Worm (Caenorhabditis elegans) whole organism, L1 larva: Measurements from ENCODE around the gene smk-1.
A peak's percentile ranks its signal among the peaks of the same experiment; 100 is the strongest.

ENCODE experiments used
- C16A3.4 ChIP-seq: fragments of 150-350 bp; optimal IDR thresholded peaks from 2 replicates; lab custom pipeline; 2014; ENCODE audit warnings: missing biosample characterization, missing genetic modification characterization
- F16B12.6 ChIP-seq: fragments of 150-350 bp; optimal IDR thresholded peaks from 2 replicates; lab custom pipeline; 2014; ENCODE audit warnings: missing biosample characterization, missing genetic modification characterization
- ama-1 ChIP-seq: fragments of 150-350 bp; optimal IDR thresholded peaks from 2 replicates; lab custom pipeline; 2014
- blmp-1 ChIP-seq: fragments of 150-350 bp; optimal IDR thresholded peaks from 2 replicates; lab custom pipeline; 2014; ENCODE audit warnings: missing biosample characterization, missing genetic modification characterization
- ceh-82 ChIP-seq, 3 experiments: fragments of 150-350 bp in 1 of 3; sonication (generic microtip) in 2 of 3; optimal IDR thresholded peaks; 2 replicates each; lab custom pipeline; 2014 to 2017; ENCODE audit warnings: missing biosample characterization in 3 of 3, missing genetic modification characterization in 3 of 3
- dsc-1 ChIP-seq: sonication (generic microtip); optimal IDR thresholded peaks from 2 replicates; lab custom pipeline; 2016; ENCODE audit warnings: mild to moderate bottlenecking, missing genetic modification characterization, missing compliant biosample characterization
- efl-1 ChIP-seq, 4 experiments: fragments of 150-350 bp; optimal IDR thresholded peaks in 3 of 4; peaks in 1 of 4; 1 replicate in 1 of 4; 2 replicates in 3 of 4; lab custom pipeline; 2014; ENCODE audit warnings: missing biosample characterization in 2 of 4, missing genetic modification characterization in 2 of 4, missing genetic modification reagents in 2 of 4
- egl-13 ChIP-seq: sonication (generic microtip); optimal IDR thresholded peaks from 2 replicates; lab custom pipeline; 2016; ENCODE audit warnings: missing genotype, missing genetic modification reagents, missing genetic modification characterization, missing compliant biosample characterization
- elt-2 ChIP-seq: sonication (generic microtip); optimal IDR thresholded peaks from 2 replicates; lab custom pipeline; 2016; ENCODE audit warnings: missing genetic modification characterization, mild to moderate bottlenecking, inconsistent platforms, missing compliant biosample characterization, missing genetic modification reagents
- elt-3 ChIP-seq, 6 experiments: fragments of 150-350 bp in 1 of 6; sonication (generic microtip); optimal IDR thresholded peaks; 2 replicates each; lab custom pipeline; 2017 to 2018; ENCODE audit warnings: missing biosample characterization in 6 of 6, missing genetic modification characterization in 6 of 6, inconsistent platforms in 1 of 6
- fkh-8 ChIP-seq: sonication (generic microtip); optimal IDR thresholded peaks from 2 replicates; lab custom pipeline; 2016; ENCODE audit warnings: mild to moderate bottlenecking, missing genetic modification characterization, missing compliant biosample characterization
- fos-1 ChIP-seq: fragments of 150-350 bp; optimal IDR thresholded peaks from 2 replicates; lab custom pipeline; 2014; ENCODE audit warnings: missing biosample characterization, missing genetic modification characterization
- grh-1 ChIP-seq: fragments of 200-800 bp; sonication (Bioruptor generic); IDR thresholded peaks from 2 replicates; pipeline ENCODE4 v1.3.6; 2022; ENCODE audit warnings: missing genetic modification reagents, missing genetic modification characterization, missing compliant biosample characterization
- hpl-2 ChIP-seq: fragments of 150-350 bp; optimal IDR thresholded peaks from 2 replicates; lab custom pipeline; 2014; ENCODE audit warnings: missing biosample characterization, missing genetic modification reagents, missing genetic modification characterization
- irx-1 ChIP-seq: sonication (generic microtip); optimal IDR thresholded peaks from 2 replicates; lab custom pipeline; 2016; ENCODE audit warnings: missing genetic modification characterization, missing compliant biosample characterization
- isw-1 ChIP-seq: fragments of 200-800 bp; sonication (Bioruptor generic); IDR thresholded peaks from 2 replicates; pipeline ENCODE4 v1.3.6; 2022; ENCODE audit warnings: missing genetic modification characterization, missing compliant biosample characterization
- lin-14 ChIP-seq: fragments of 200-800 bp; sonication (Bioruptor generic); optimal IDR thresholded peaks from 2 replicates; lab custom pipeline; 2018; ENCODE audit warnings: mild to moderate bottlenecking, missing genetic modification characterization, moderate library complexity, missing compliant biosample characterization
- lin-35 ChIP-seq, 2 experiments: fragments of 150-350 bp; optimal IDR thresholded peaks; 2 replicates each; lab custom pipeline; 2014; ENCODE audit warnings: missing biosample characterization in 2 of 2, missing genetic modification characterization in 2 of 2, missing genetic modification reagents in 2 of 2
- lin-39 ChIP-seq: fragments of 150-350 bp; optimal IDR thresholded peaks from 2 replicates; lab custom pipeline; 2014; ENCODE audit warnings: missing biosample characterization, missing genetic modification reagents, missing genetic modification characterization
- lir-3 ChIP-seq: sonication (generic microtip); optimal IDR thresholded peaks from 2 replicates; lab custom pipeline; 2016; ENCODE audit warnings: mild to moderate bottlenecking, missing genetic modification characterization, moderate library complexity, missing compliant biosample characterization; ENCODE audit not compliant: poor library complexity
- lsy-2 ChIP-seq, 2 experiments: fragments of 150-350 bp; optimal IDR thresholded peaks; 2 replicates each; lab custom pipeline; 2014; ENCODE audit warnings: missing biosample characterization in 2 of 2, missing genetic modification characterization in 2 of 2
- mab-9 ChIP-seq: fragments of 200-800 bp; sonication (Bioruptor generic); IDR thresholded peaks from 2 replicates; pipeline ENCODE4 v1.3.6; 2022; ENCODE audit warnings: missing genetic modification reagents, missing genetic modification characterization, missing compliant biosample characterization
- mdl-1 ChIP-seq, 2 experiments: fragments of 150-350 bp; optimal IDR thresholded peaks; 2 replicates each; lab custom pipeline; 2014 to 2017; ENCODE audit warnings: missing biosample characterization in 2 of 2, missing genetic modification characterization in 2 of 2, inconsistent platforms in 1 of 2
- mep-1 ChIP-seq: fragments of 150-350 bp; optimal IDR thresholded peaks from 2 replicates; lab custom pipeline; 2014; ENCODE audit warnings: missing biosample characterization, missing genetic modification characterization
- nhr-12 ChIP-seq: sonication (generic microtip); optimal IDR thresholded peaks from 2 replicates; lab custom pipeline; 2017; ENCODE audit warnings: missing biosample characterization, missing genetic modification characterization
- nhr-19 ChIP-seq: fragments of 200-800 bp; sonication (Bioruptor generic); conservative IDR thresholded peaks from 2 replicates; pipeline ENCODE4 v1.3.6; 2022; ENCODE audit warnings: missing genetic modification characterization, missing compliant biosample characterization
- nhr-47 ChIP-seq: sonication (generic microtip); optimal IDR thresholded peaks from 2 replicates; lab custom pipeline; 2016; ENCODE audit warnings: mild to moderate bottlenecking, missing genetic modification characterization, moderate library complexity, missing compliant biosample characterization
- nhr-85 ChIP-seq: sonication (generic microtip); peaks from one replicate; lab custom pipeline; 2016; ENCODE audit warnings: missing genetic modification characterization, inconsistent platforms, missing compliant biosample characterization
- nhr-90 ChIP-seq: sonication (generic microtip); optimal IDR thresholded peaks from 2 replicates; lab custom pipeline; 2016; ENCODE audit warnings: mild to moderate bottlenecking, missing genetic modification characterization, missing compliant biosample characterization; ENCODE audit not compliant: poor library complexity
- rnt-1 ChIP-seq: sonication (generic microtip); optimal IDR thresholded peaks from 2 replicates; lab custom pipeline; 2016; ENCODE audit warnings: mild to moderate bottlenecking, missing genetic modification characterization, moderate library complexity, missing compliant biosample characterization
- skn-1 ChIP-seq: fragments of 150-350 bp; optimal IDR thresholded peaks from 2 replicates; lab custom pipeline; 2014; ENCODE audit warnings: missing biosample characterization, missing genetic modification characterization
- snpc-4 ChIP-seq: fragments of 150-350 bp; optimal IDR thresholded peaks from 2 replicates; lab custom pipeline; 2014; ENCODE audit warnings: missing biosample characterization, missing genetic modification characterization
- snu-23 ChIP-seq: sonication (generic microtip); optimal IDR thresholded peaks from 2 replicates; lab custom pipeline; 2016; ENCODE audit warnings: missing genetic modification characterization, missing compliant biosample characterization
- sox-4 ChIP-seq: sonication (generic microtip); optimal IDR thresholded peaks from 2 replicates; lab custom pipeline; 2016; ENCODE audit warnings: missing genetic modification characterization, missing compliant biosample characterization
- sptf-1 ChIP-seq: fragments of 150-350 bp; optimal IDR thresholded peaks from 2 replicates; lab custom pipeline; 2014; ENCODE audit warnings: missing biosample characterization, missing genetic modification characterization
- swsn-7 ChIP-seq: sonication (generic microtip); optimal IDR thresholded peaks from 2 replicates; lab custom pipeline; 2016; ENCODE audit warnings: missing genetic modification characterization, missing compliant biosample characterization
- tbx-2 ChIP-seq: sonication (generic microtip); optimal IDR thresholded peaks from 2 replicates; lab custom pipeline; 2016; ENCODE audit warnings: missing genetic modification characterization, missing compliant biosample characterization
- unc-130 ChIP-seq: fragments of 150-350 bp; optimal IDR thresholded peaks from 2 replicates; lab custom pipeline; 2017; ENCODE audit warnings: missing biosample characterization, missing genetic modification characterization, inconsistent platforms
- unc-30 ChIP-seq: sonication (generic microtip); optimal IDR thresholded peaks from 2 replicates; lab custom pipeline; 2017; ENCODE audit warnings: missing biosample characterization, missing genetic modification characterization
- unc-62 ChIP-seq: fragments of 150-350 bp; optimal IDR thresholded peaks from 2 replicates; lab custom pipeline; 2014; ENCODE audit warnings: missing biosample characterization, missing genetic modification reagents, missing genetic modification characterization
- unc-98 ChIP-seq: fragments of 200-800 bp; sonication (Bioruptor generic); IDR thresholded peaks from 2 replicates; pipeline ENCODE4 v1.3.6; 2022; ENCODE audit warnings: missing genetic modification characterization, missing compliant biosample characterization
- vab-15 ChIP-seq: sonication (generic microtip); optimal IDR thresholded peaks from 2 replicates; lab custom pipeline; 2017; ENCODE audit warnings: missing genotype, mild to moderate bottlenecking, missing genetic modification characterization, missing compliant biosample characterization
- xbp-1 ChIP-seq: sonication (generic microtip); optimal IDR thresholded peaks from 2 replicates; lab custom pipeline; 2016; ENCODE audit warnings: missing genetic modification characterization, missing compliant biosample characterization
- zag-1 ChIP-seq: fragments of 150-350 bp; optimal IDR thresholded peaks from 2 replicates; lab custom pipeline; 2014; ENCODE audit warnings: missing biosample characterization, missing genetic modification characterization
- zip-4 ChIP-seq: fragments of 200-800 bp; sonication (Bioruptor generic); optimal IDR thresholded peaks from 2 replicates; lab custom pipeline; 2018; ENCODE audit warnings: mild to moderate bottlenecking, missing genetic modification characterization, moderate library complexity, missing compliant biosample characterization
- ztf-11 ChIP-seq, 2 experiments: sonication (generic microtip); optimal IDR thresholded peaks; 2 replicates each; lab custom pipeline; 2016 to 2017; ENCODE audit warnings: missing genetic modification characterization in 2 of 2, missing biosample characterization in 1 of 2, missing compliant biosample characterization in 1 of 2
- ztf-4 ChIP-seq: fragments of 150-350 bp; optimal IDR thresholded peaks from 2 replicates; lab custom pipeline; 2014; ENCODE audit warnings: missing biosample characterization, missing genetic modification characterization

smk-1 gene

DNA sequence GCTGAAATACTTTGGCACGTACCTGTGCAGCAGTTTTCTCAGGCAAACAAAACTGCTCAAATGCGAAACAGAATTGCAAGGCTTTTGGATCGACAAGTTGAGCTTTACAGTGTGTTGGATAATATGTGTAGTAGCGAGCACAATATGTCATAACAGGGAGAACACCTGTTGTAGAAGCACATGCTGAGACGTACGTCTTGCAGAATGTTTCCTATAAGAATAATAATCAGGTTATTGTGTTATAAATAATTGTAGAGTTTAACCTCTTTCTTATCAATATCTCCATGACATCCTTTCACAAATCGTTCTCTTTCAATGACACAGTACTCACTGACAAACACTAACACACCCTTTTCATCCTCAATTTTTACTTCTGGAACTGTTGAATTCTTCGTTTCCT, 20.0 kb downstream of the smk-1 start:
- no peak for TF ChIP-seq unc-30 (tag; lab: Kevin White, UChicago)
- TF ChIP-seq efl-1 (optimal IDR thresholded peaks at IDR 0.05; lab: Kevin White, UChicago) = no peak
- TF ChIP-seq efl-1 (GFP tag; optimal IDR thresholded peaks at IDR 0.05 in 1 of 2; lab: Kevin White, UChicago) = peak in 1 of 2 experiments; percentile 48
- TF ChIP-seq mdl-1 (tag; optimal IDR thresholded peaks at IDR 0.05; lab: Kevin White, UChicago) = no peak

ce11 chrV:8629029-8629428, 21.4 kb downstream of the smk-1 start, which contains the start of gene F41E6.12:
Gene F41E6.12, minus strand, starts transcription at chrV:8629129.
- TF ChIP-seq fos-1 (tag; lab: Kevin White, UChicago) = no peak
- TF ChIP-seq nhr-90 (tag; lab: Kevin White, UChicago) = no peak
- TF ChIP-seq snpc-4 = no peak
- no peak for TF ChIP-seq elt-2 (tag; lab: Kevin White, UChicago)
- TF ChIP-seq nhr-85 (tag; lab: Kevin White, UChicago) = peak; percentile 49
- TF ChIP-seq rnt-1 (tag; lab: Kevin White, UChicago) = no peak
- peak; percentile 21 for TF ChIP-seq blmp-1 (tag; lab: Kevin White, UChicago)
- TF ChIP-seq mep-1 = no peak
- TF ChIP-seq efl-1 (optimal IDR thresholded peaks at IDR 0.05; lab: Kevin White, UChicago) = no peak
- peak in 1 of 2 experiments; percentile 37 for TF ChIP-seq efl-1 (GFP tag; optimal IDR thresholded peaks at IDR 0.05 in 1 of 2; lab: Kevin White, UChicago)
- no peak for TF ChIP-seq lir-3 (tag; lab: Kevin White, UChicago)
- peak; percentile 50 for TF ChIP-seq ama-1 (lab: Kevin White, UChicago)

DNA sequence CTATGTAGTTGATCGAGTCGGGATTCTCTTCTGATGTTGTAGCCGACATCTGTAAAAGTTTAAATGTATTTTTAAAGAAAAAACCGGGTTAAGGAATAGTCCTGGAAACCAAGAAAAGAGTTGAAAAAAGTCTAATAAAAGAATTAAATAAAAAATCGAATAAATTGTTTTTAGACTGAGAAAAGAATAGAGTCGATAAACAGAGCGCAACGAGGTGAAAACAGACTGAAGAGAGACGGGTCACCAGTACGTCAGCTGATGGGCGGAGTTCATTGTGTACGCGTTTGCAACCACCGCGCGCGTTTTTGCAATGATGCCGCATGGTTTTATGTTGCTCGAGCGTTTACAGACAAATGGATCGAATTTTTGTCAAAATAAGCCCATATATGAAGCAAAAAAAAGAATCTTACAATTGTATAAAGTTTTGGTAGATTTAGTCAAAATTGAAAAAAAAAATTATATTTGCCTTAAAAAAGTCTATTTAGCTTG, 23.7 kb downstream of the smk-1 start, which contains the start of gene atg-18:
TSS of gene atg-18 (minus strand) at position 51 of the 489 bp plus-strand sequence.
- TF ChIP-seq xbp-1 (tag; lab: Kevin White, UChicago) (peak; percentile 70), irx-1 (tag; lab: Kevin White, UChicago) (peak; percentile 16), blmp-1 (tag; lab: Kevin White, UChicago) (peak; percentile 76), unc-130 (tag; lab: Kevin White, UChicago) (peak; percentile 58), ceh-82 (tag; optimal IDR thresholded peaks at IDR 0.05; lab: Kevin White, UChicago) (peak; percentile 36 to 74 (median 45)), ama-1 (lab: Kevin White, UChicago) (no peak), nhr-47 (tag; lab: Kevin White, UChicago) (peak; percentile 79), mab-9 (GFP tag; lab: Robert Waterston, UW) (no peak), lin-35 (GFP tag; optimal IDR thresholded peaks at IDR 0.05; lab: Kevin White, UChicago) (peak; percentile 51 to 79), ztf-11 (tag; optimal IDR thresholded peaks at IDR 0.05; lab: Kevin White, UChicago) (peak in 1 of 2 experiments; percentile 29), dsc-1 (tag; lab: Kevin White, UChicago) (peak; percentile 57), efl-1 (optimal IDR thresholded peaks at IDR 0.05; lab: Kevin White, UChicago) (peak; percentile 59 to 60), efl-1 (GFP tag; optimal IDR thresholded peaks at IDR 0.05 in 1 of 2; lab: Kevin White, UChicago) (peak; percentile 44 to 96), lin-14 (GFP tag; lab: Kevin White, UChicago) (peak; percentile 87), unc-98 (no peak), swsn-7 (tag; lab: Kevin White, UChicago) (peak; percentile 74), egl-13 (tag; lab: Kevin White, UChicago) (no peak), skn-1 (tag; lab: Kevin White, UChicago) (peak; percentile 83), lin-39 (peak; percentile 26), nhr-19 (GFP tag; lab: Robert Waterston, UW) (peak; percentile 76), F16B12.6 (tag; lab: Kevin White, UChicago) (peak; percentile 23), grh-1 (GFP tag; lab: Robert Waterston, UW) (peak; percentile 59), nhr-12 (tag; lab: Kevin White, UChicago) (no peak), isw-1 (GFP tag; lab: Robert Waterston, UW) (peak; percentile 24), zip-4 (no peak), zag-1 (no peak), elt-3 (tag; optimal IDR thresholded peaks at IDR 0.05; lab: Kevin White, UChicago) (peak in 1 of 6 experiments; percentile 54), fkh-8 (peak; percentile 46), unc-62 (no peak), lsy-2 (tag; optimal IDR thresholded peaks at IDR 0.05; lab: Kevin White, UChicago) (peak; percentile 69 to 74), sox-4 (tag; lab: Kevin White, UChicago) (peak; percentile 5), elt-2 (tag; lab: Kevin White, UChicago) (peak; percentile 52), unc-30 (tag; lab: Kevin White, UChicago) (no peak), sptf-1 (tag; lab: Kevin White, UChicago) (no peak), C16A3.4 (peak; percentile 68), tbx-2 (peak; percentile 77), hpl-2 (GFP tag; lab: Kevin White, UChicago) (peak; percentile 63), ztf-4 (tag; lab: Kevin White, UChicago) (peak; percentile 47), snu-23 (GFP tag; lab: Kevin White, UChicago) (peak; percentile 81), vab-15 (tag; lab: Kevin White, UChicago) (no peak), mep-1 (peak; percentile 46)
